Worm (Caenorhabditis elegans): ENCODE measurements around the gene cand-1.

ce11 chrV:16831921-16832320 is 29.2 kb downstream of the cand-1 start, which contains the start of gene srh-215:
- no peak for TF ChIP-seq ama-1 (optimal IDR thresholded peaks at IDR 0.05)
- TF ChIP-seq tbx-37 (GFP tag; conservative IDR thresholded peaks at IDR 0.05), result no peak
- no peak for TF ChIP-seq flt-1 (GFP tag; IDR thresholded peaks at IDR 0.05)
- TF ChIP-seq sea-1 (GFP tag; conservative IDR thresholded peaks at IDR 0.05), result no peak
- no peak for TF ChIP-seq F13C5.2 (tag; optimal IDR thresholded peaks at IDR 0.05)
- no peak for TF ChIP-seq ceh-36 (tag; optimal IDR thresholded peaks at IDR 0.05)
- no peak for TF ChIP-seq hmbx-1 (tag; optimal IDR thresholded peaks at IDR 0.05)
- TF ChIP-seq B0310.2 (tag; optimal IDR thresholded peaks at IDR 0.05), result no peak
- TF ChIP-seq scrt-1 (GFP tag; IDR thresholded peaks at IDR 0.05), result no peak
- no peak for TF ChIP-seq hmg-4 (GFP tag; optimal IDR thresholded peaks at IDR 0.05)

Measured in whole organism, early embryonic.